Worm (Caenorhabditis elegans): ENCODE results near the gene srw-77.

DNA sequence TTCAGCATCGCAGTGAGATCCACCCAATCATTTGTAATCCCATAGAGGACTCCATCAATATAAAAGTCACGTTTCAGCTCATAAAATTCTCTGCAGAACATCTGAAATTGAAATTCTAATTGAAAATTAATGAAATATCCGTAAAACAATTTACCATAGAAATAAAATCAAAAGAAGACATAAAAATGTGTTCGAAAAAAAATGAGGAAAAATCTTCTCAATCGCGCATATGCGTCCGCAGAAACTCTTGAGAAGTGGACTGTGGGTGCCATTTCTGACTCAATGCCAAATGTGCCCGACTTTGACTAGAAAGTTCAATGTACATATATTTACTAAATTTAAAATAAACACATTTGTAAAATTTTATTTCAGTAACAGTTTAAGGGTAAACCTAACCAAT lies 25.0 kb upstream of the srw-77 start, which contains the start of gene F14F8.9:
- TF ChIP-seq hnd-1 (tag; optimal IDR thresholded peaks at IDR 0.05): no peak
- no peak for TF ChIP-seq scrt-1 (GFP tag; IDR thresholded peaks at IDR 0.05)
- no peak for TF ChIP-seq flt-1 (GFP tag; IDR thresholded peaks at IDR 0.05)
- no peak for TF ChIP-seq ama-1 (optimal IDR thresholded peaks at IDR 0.05)
- no peak for TF ChIP-seq sea-1 (GFP tag; conservative IDR thresholded peaks at IDR 0.05)
- TF ChIP-seq ceh-36 (tag; optimal IDR thresholded peaks at IDR 0.05): no peak
- TF ChIP-seq aly-1 (tag; optimal IDR thresholded peaks at IDR 0.05): no peak
- no peak for TF ChIP-seq ceh-13 (GFP tag; optimal IDR thresholded peaks at IDR 0.05)
- TF ChIP-seq hmbx-1 (tag; optimal IDR thresholded peaks at IDR 0.05): no peak
- TF ChIP-seq tbx-37 (GFP tag; conservative IDR thresholded peaks at IDR 0.05): no peak
- no peak for TF ChIP-seq B0310.2 (tag; optimal IDR thresholded peaks at IDR 0.05)
- no peak for TF ChIP-seq hmg-4 (GFP tag; optimal IDR thresholded peaks at IDR 0.05)
- no peak for TF ChIP-seq pes-1 (GFP tag; IDR thresholded peaks at IDR 0.05)
- TF ChIP-seq ets-7 (tag; optimal IDR thresholded peaks at IDR 0.05): no peak
